Fruit fly (Drosophila melanogaster): ENCODE results near the gene Adgf-A2.

Gene Adgf-A2

DNA sequence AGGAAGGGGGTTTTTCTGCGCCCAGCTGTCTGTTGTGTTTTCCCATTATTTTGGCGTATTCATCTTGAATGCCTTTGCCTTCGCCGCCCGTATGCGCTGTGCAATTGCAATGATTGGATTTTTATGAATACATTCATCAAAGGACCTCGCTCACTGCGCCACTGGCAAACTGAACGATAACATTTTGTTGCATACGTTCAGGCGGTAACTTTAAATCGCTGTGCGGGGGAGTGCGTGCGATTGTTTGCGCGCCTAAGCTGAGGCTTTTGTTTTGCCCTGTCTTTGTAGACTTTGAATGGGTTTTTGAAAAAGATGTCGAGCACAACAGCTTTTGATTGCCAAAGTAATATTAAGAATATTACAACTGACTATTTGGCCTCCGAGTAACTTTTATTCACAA, 24.3 kb downstream of the Adgf-A2 start:
- TF ChIP-seq CG6163 (GFP tag; IDR thresholded peaks at IDR 0.05) (no peak), CG7368 (GFP tag; optimal IDR thresholded peaks at IDR 0.05) (no peak), CG8119 (GFP tag; IDR thresholded peaks at IDR 0.05) (no peak), Hr4 (GFP tag; optimal IDR thresholded peaks at IDR 0.05) (no peak), cyc (GFP tag; optimal IDR thresholded peaks at IDR 0.05) (no peak), dsx (GFP tag; optimal IDR thresholded peaks at IDR 0.05; ENCODE audit: poor library complexity, severe bottlenecking) (no peak), fkh (GFP tag; optimal IDR thresholded peaks at IDR 0.05) (no peak), Smox (GFP tag; optimal IDR thresholded peaks at IDR 0.05) (no peak)

DNA sequence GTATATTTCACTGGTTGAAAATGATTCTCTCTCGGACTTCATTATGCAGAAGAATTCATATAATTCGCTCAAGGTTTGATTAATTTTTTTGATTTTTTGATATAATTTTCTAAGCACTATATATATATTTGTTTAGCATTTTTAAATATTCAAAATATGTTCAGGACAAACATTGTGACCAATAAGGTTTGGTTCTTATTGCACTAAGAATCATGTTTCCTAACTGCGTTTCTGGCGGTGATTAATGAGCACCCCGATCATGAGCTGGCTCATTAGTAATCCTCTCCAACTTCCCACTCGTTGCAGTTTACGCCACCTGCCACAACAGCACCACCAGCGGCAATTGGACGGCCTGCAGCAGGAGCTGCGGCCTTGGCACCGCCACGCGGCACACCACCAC, 34.7 kb downstream of the Adgf-A2 start, which contains the start of gene CG6052:
Gene CG6052 (minus strand): TSS at position 101 of the 400 bp plus-strand sequence.
- TF ChIP-seq CG3919 (GFP tag; optimal IDR thresholded peaks at IDR 0.05), result no peak
- no peak for TF ChIP-seq Gug (GFP tag; IDR thresholded peaks at IDR 0.05)
- TF ChIP-seq lz (GFP tag; optimal IDR thresholded peaks at IDR 0.05), result no peak
- TF ChIP-seq achi (GFP tag; optimal IDR thresholded peaks at IDR 0.05), result no peak
- TF ChIP-seq topi (GFP tag; optimal IDR thresholded peaks at IDR 0.05), result no peak
- no peak for TF ChIP-seq CG11762 (GFP tag; optimal IDR thresholded peaks at IDR 0.05; ENCODE audit: insufficient read depth)
- TF ChIP-seq CG15336 (GFP tag; IDR thresholded peaks at IDR 0.05), result no peak
- TF ChIP-seq CG6808 (GFP tag; optimal IDR thresholded peaks at IDR 0.05), result no peak
- no peak for TF ChIP-seq CG1621 (tag; optimal IDR thresholded peaks at IDR 0.05)
- no peak for TF ChIP-seq Blimp-1 (GFP tag; optimal IDR thresholded peaks at IDR 0.05)
- TF ChIP-seq CG34406 (GFP tag; optimal IDR thresholded peaks at IDR 0.05), result no peak
- TF ChIP-seq Met (GFP tag; optimal IDR thresholded peaks at IDR 0.05), result no peak
- no peak for TF ChIP-seq Smox (GFP tag; optimal IDR thresholded peaks at IDR 0.05)
- no peak for TF ChIP-seq Ets21C (GFP tag; optimal IDR thresholded peaks at IDR 0.05)
- TF ChIP-seq CG8119 (GFP tag; IDR thresholded peaks at IDR 0.05), result no peak
- no peak for TF ChIP-seq CG6854 (GFP tag; optimal IDR thresholded peaks at IDR 0.05)

DNA sequence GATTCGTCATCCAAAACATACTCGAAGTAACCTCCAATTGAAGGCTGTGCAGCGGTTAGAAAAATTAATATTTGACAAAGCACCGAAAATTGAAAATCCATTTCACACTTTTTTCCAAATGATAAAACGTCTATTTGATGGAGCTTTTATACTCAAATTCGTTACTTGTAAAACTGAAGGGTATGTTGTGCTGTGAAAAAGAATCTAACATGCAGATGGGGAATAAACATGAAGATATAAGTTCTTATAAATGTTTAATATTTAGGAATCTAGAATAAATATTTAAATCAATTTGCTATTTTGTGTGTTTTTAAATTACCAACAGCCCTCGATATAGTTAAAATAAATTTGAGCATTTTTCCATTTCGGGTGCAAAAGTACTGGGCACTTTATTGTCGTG, 44.2 kb downstream of the Adgf-A2 start, which contains the start of gene CheB74a:
Gene CheB74a (minus strand): TSS at position 101 of the 400 bp plus-strand sequence.
- TF ChIP-seq CG34406 (GFP tag; optimal IDR thresholded peaks at IDR 0.05) (no peak), fd59A (GFP tag; optimal IDR thresholded peaks at IDR 0.05) (no peak), CG1621 (tag; optimal IDR thresholded peaks at IDR 0.05) (no peak), Met (GFP tag; optimal IDR thresholded peaks at IDR 0.05) (no peak), Eip75B (GFP tag; optimal IDR thresholded peaks at IDR 0.05) (no peak), CG10669 (GFP tag; optimal IDR thresholded peaks at IDR 0.05) (no peak)
